Fruit fly (Drosophila melanogaster): ENCODE measurements around the gene CG5860.

The CG5860 gene

DNA sequence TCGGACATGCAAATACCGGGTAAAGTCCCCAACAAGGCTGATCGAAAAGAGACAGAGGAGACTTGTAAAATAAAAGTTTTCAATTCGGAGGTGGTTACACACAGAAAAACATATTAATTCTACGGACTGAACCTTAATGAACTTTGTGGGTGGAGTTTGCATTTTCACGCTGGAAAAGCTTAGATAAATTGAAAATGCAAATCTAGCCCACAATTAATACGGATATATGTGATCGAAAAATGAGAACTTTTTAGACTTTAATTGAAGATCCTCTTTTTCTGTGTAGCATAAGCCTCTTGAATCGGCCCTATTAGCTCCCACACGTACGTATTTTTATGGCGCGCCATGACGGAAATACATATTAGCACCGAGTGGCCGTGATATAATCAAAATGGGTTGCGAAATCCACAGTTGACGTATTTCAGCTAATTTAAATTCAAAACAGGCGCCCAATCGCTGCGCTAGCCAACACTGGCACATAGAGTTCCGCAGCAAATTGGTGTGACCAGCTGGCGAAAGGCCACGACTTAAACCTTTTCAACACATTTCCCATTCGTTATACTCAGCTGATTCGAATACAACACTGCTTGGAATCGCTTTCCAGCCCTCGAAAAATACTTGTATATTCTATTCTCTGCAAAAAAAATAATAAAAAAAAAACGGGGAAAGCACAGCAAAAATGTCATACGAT, 23.9 kb upstream of the CG5860 start (continued):
- TF ChIP-seq mirr (GFP tag; optimal IDR thresholded peaks at IDR 0.05) (peak; percentile 24), CG11085 (GFP tag; IDR thresholded peaks at IDR 0.05) (no peak), CG3163 (GFP tag; optimal IDR thresholded peaks at IDR 0.05) (peak; percentile 58), otp (GFP tag; IDR thresholded peaks at IDR 0.05) (peak; percentile 52; the same call in 1 of the 3 replicates), insv (GFP tag; optimal IDR thresholded peaks at IDR 0.05) (peak in 1 of 2 experiments; percentile 36), CG7271 (tag; optimal IDR thresholded peaks at IDR 0.05) (no peak), CG6765 (GFP tag; optimal IDR thresholded peaks at IDR 0.05) (peak; percentile 67), so (GFP tag; IDR thresholded peaks at IDR 0.05) (no peak), CG11723 (GFP tag; optimal IDR thresholded peaks at IDR 0.05) (no peak), HmgZ (tag; optimal IDR thresholded peaks at IDR 0.05) (peak; percentile 65), CG11247 (GFP tag; IDR thresholded peaks at IDR 0.05) (peak; percentile 64), ems (GFP tag; optimal IDR thresholded peaks at IDR 0.05) (peak; percentile 41), onecut (GFP tag; IDR thresholded peaks at IDR 0.05) (no peak), CHES-1-like (GFP tag; optimal IDR thresholded peaks at IDR 0.05) (peak; percentile 74), CG4707 (GFP tag; optimal IDR thresholded peaks at IDR 0.05) (no peak), Side (GFP tag; optimal IDR thresholded peaks at IDR 0.05) (peak; percentile 65), sug (tag; optimal IDR thresholded peaks at IDR 0.05) (peak; percentile 62), twi (tag; optimal IDR thresholded peaks at IDR 0.05) (peak; percentile 26), Lim3 (GFP tag; IDR thresholded peaks at IDR 0.05) (no peak), HLH54F (GFP tag; optimal IDR thresholded peaks at IDR 0.05) (peak; percentile 60), CG1792 (GFP tag; optimal IDR thresholded peaks at IDR 0.05) (peak; percentile 56), ERR (GFP tag; optimal IDR thresholded peaks at IDR 0.05) (peak; percentile 58), Camta (GFP tag; optimal IDR thresholded peaks at IDR 0.05) (peak; percentile 44), CG12219 (GFP tag; optimal IDR thresholded peaks at IDR 0.05) (peak; percentile 19), Lhr (GFP tag; optimal IDR thresholded peaks at IDR 0.05) (peak; percentile 75), kah (GFP tag; optimal IDR thresholded peaks at IDR 0.05) (no peak), CG3407 (GFP tag; optimal IDR thresholded peaks at IDR 0.05) (no peak), sr (GFP tag; IDR thresholded peaks at IDR 0.05) (peak; percentile 50; the same call in 1 of the 3 replicates), pan (optimal IDR thresholded peaks at IDR 0.05) (no peak), pan (GFP tag; optimal IDR thresholded peaks at IDR 0.05 in 1 of 2, IDR thresholded peaks at IDR 0.05 in 1 of 2) (peak in 1 of 2 experiments; percentile 44), ase (GFP tag; IDR thresholded peaks at IDR 0.05) (no peak), CG9876 (GFP tag; optimal IDR thresholded peaks at IDR 0.05) (no peak), CG10462 (GFP tag; optimal IDR thresholded peaks at IDR 0.05) (no peak), CG1647 (GFP tag; optimal IDR thresholded peaks at IDR 0.05) (peak; percentile 64), CG13894 (tag; optimal IDR thresholded peaks at IDR 0.05) (peak; percentile 73), Pdp1 (GFP tag; optimal IDR thresholded peaks at IDR 0.05) (peak; percentile 34 to 81), exex (tag; optimal IDR thresholded peaks at IDR 0.05) (no peak), fd3F (GFP tag; optimal IDR thresholded peaks at IDR 0.05) (peak; percentile 67), Dip2 (GFP tag; IDR thresholded peaks at IDR 0.05) (no peak), Meics (GFP tag; optimal IDR thresholded peaks at IDR 0.05) (peak; percentile 68), Hr39 (optimal IDR thresholded peaks at IDR 0.05) (no peak), CG32532 (GFP tag; IDR thresholded peaks at IDR 0.05) (peak; percentile 63), CG10366 (GFP tag; IDR thresholded peaks at IDR 0.05) (peak; percentile 46; the same call in 1 of the 2 replicates), CG9437 (GFP tag; optimal IDR thresholded peaks at IDR 0.05) (peak; percentile 55), CG12071 (GFP tag; optimal IDR thresholded peaks at IDR 0.05) (peak; percentile 23), eve (GFP tag; optimal IDR thresholded peaks at IDR 0.05) (peak in 1 of 2 experiments; percentile 87), chif (GFP tag; optimal IDR thresholded peaks at IDR 0.05) (peak; percentile 55 to 56), Max (GFP tag; optimal IDR thresholded peaks at IDR 0.05) (peak; percentile 47), NK7.1 (GFP tag; optimal IDR thresholded peaks at IDR 0.05) (peak; percentile 17), CG34422 (GFP tag; IDR thresholded peaks at IDR 0.05) (no peak; the same call in 2 of the 3 replicates), Antp (GFP tag; optimal IDR thresholded peaks at IDR 0.05) (peak; percentile 85)

Measured in whole organism, embryonic.